Worm (Caenorhabditis elegans) whole organism, dauer: ENCODE data around the gene degt-1.

Experiments
- unc-62 ChIP-seq: sonication (generic microtip); optimal IDR thresholded peaks from 2 replicates; lab custom pipeline; 2017; ENCODE audit warnings: missing biosample characterization, missing genetic modification reagents, missing genetic modification characterization

Gene degt-1

DNA sequence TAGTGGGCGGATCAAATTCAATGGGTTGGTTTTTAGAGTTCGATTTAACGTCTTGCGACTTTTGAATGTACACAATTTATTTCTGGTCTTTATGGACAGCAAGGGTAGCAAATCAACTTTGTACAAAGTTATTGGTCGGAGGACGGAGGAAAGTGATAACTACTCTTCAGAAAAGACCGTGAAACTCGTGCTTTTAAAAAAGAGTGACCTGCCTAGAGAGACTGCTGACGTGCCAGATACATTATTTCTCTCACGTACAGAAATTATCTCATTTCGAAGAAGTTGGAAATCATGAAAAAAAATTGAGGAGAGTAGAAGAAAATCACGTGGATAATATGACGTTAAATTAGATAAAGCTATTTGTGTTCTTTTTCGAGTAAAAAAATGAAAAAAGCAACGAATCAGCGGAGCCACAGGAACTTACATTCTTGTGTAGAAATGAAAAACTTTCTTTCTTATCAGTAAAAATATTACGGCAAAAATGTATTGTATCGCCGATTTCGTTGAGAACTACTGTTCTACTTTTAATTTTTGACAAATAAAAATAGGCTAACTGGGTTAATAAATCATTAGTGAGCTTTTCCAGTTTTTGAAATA lies 3.9 kb upstream of the degt-1 start, which contains the start of gene ppm-1.A:
Gene ppm-1.A (minus strand): TSS at position 294 of the 597 bp plus-strand sequence.
- TF ChIP-seq unc-62 = no peak

DNA sequence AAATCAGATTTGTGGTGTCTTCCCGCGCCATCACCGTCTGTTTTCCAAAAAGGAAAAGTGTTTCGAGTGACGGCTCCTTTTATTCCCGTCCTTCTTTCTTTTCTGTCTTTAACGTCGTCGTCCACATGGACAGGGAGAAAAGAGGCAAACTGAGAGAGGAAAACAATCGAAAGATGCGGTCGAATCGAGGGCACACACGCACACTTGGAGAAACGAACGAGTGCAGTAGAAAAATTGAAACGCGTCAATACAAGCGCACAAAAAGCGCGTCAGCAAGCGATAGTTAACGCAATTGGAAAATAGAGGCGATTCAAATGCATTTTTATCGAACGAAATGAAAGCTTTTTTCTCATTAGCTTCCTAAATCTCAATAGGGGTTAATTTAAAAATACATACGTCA lies 3.3 kb upstream of the degt-1 start:
- no peak for TF ChIP-seq unc-62

DNA sequence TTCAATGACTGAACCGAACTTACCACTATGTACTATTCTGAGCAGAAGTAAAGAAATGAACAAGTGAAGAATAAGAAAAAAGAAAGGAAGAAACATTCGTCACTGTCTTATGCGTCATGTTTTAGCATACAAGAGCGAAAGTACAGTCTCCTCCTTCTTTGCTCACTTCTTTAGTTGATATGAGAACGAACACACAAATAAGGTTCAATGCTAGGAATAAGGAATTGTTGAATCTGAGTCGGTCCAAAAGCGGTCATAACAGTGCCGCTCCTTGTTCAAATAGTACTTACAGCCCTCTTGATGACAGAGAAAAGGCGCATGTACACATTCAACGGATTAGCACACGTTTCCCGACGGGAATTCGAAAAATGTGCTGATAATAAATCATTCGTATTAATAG lies 1.0 kb upstream of the degt-1 start, which contains the start of gene F25D1.8:
Gene F25D1.8 (plus strand): TSS at position 301 of the 400 bp plus-strand sequence.
- TF ChIP-seq unc-62 = no peak

DNA sequence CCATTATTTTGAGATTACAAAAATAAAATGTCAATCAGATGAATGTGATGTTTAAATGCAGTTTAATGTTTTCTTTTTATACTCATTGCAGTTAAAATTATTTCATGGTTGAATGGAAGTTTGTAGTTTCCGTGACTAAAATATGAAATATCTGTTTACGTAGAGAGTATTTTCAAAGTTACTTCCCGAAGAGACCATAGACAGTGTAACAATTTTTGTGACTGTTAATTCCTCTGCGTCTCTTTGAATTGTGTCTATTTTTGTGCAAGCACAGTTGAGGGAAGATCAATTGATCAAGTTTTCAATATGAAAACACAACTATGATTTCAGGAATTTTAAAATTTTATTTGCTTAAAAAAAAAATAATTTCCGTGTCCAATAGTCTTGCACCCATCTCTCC lies 6.6 kb downstream of the degt-1 start, which contains the start of gene F25D1.5:
Gene F25D1.5 (minus strand): TSS at position 35 of the 400 bp plus-strand sequence.
- TF ChIP-seq unc-62 = no peak

DNA sequence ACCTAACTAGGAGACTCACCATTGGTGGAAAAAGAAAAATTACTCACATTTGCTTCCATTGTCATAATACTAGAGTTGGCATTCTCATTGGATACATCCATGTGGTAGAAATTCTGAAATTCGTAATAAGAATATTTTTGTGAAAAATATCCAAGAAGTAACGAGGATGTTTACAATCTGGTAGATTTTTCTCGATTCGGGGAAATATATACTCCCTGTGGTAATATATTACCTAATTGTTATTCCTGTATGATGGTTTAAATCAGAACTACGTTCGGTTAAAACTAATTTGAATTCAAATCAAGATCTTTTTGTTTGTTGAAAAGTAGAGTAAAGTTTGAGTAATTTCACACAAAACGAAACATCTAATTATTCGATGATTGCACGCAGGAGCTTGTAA lies 8.9 kb downstream of the degt-1 start, which contains the start of gene srd-34:
Gene srd-34 (minus strand): TSS at position 101 of the 400 bp plus-strand sequence.
- no peak for TF ChIP-seq unc-62

DNA sequence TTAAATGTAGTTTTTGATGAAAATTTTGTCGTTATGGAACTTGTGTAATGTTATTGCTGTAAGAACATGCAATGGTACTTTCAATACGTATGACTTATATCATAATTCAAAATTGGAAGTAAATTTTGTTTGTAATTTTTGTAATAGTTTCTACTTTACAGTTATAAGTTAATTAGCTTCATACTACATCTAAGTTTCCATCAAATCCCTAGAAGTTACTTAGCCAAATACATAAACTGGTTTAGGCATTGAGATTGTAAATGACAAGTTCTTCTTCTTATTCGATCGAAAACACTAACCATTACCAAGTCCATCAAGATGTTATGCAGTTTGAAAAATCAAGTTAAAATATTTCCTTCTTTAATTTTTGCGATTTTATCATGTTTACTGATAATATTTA lies 9.6 kb downstream of the degt-1 start, which contains the start of gene F32G8.2:
Gene F32G8.2 (plus strand): TSS at position 301 of the 400 bp plus-strand sequence.
- TF ChIP-seq unc-62 = no peak

DNA sequence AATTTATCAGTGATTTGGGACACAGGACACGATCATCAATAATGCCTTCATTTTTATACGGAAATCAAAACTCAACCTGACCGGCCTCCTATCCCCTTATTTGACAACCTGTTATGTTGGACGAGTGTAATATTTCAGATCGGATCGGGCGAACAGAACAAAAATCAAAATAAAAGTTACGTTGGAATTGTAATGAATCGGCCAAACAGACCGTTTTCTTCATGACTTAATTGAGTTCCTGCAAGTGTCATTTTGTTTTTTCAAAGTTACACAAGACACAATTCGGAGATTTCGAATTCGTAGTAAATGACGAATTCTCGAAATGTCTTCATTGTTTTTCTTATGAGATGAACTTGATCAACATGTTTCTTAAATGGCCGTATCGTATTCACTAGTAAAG lies 15.1 kb downstream of the degt-1 start, which contains the start of gene F32G8.3:
Gene F32G8.3 (minus strand): TSS at position 101 of the 400 bp plus-strand sequence.
- no peak for TF ChIP-seq unc-62

DNA sequence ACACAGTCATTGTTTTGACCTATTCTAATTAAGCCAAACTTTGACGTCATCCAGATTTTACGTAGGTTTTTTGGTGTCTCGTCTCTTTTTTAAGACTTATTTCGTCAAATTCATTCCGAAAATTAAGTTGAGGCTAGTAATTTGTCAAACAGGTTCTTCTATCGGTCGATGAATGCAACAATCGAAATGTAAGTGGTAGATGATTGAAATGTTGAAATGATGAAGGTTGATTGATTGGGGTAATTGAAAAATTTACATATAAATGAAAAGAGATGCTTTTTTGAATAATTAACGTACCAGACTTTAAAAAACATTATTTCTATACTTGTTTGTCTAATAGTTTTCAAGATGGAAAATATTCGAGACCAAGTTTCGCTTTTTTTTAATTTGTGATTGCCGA lies 16.2 kb downstream of the degt-1 start:
- no peak for TF ChIP-seq unc-62

DNA sequence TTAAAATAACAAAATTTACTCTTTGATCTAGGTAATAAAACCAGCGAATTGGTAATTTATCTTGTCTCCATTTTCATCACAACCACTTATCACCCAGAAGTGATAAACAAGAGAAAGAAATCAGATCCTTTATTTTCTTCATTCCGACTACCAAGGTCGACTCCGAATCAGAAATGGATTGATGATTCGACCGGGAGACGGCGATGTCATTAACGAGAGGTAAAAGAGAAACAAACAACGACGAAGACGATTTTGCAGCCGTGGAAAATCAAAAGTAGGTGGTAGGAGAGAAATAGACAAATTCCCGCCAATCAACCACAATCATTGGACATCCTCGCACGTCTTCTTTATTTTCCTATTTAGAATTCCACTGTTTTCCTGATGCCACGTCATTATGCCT lies 17.0 kb downstream of the degt-1 start:
- no peak for TF ChIP-seq unc-62

DNA sequence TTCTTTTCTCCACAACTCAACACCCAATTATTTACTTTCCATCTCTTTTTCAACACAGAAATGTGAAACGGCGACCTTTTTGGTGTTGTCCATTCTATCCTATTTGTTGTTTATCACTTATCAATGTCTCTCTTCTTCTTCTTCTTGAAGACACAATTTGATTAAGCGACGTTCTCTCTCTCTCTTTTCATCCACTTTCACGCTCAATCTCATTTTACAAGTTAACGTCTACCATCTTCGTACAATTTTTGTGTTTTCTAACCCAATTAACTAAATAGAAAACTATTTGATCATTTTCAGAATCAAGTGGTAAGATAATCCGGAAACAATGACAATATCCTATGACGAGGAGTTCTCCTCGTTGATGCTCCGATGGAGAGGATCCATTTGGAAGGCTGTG lies 17.6 kb downstream of the degt-1 start, which contains the start of gene best-14:
Gene best-14 (plus strand): TSS at position 301 of the 400 bp plus-strand sequence.
- TF ChIP-seq unc-62 = no peak

DNA sequence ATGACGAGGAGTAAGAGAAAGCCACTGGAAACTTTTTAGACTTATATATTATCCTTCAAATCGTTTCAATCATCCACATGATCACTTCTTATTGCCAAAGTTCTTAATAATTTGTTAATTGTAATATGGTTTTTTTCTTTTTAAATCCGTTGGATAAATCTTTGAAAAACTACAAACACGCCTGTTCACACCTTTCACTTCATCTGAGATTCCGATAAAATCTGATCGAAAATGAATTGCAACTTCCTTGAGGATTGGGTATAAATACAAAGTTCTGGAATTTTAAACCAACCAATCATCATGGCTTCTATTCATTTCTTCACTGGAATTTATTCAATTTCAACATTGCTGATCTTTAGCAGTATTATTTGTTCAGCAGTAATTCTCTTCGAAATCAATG lies 20.5 kb downstream of the degt-1 start, which contains the start of gene col-152:
Gene col-152 (plus strand): TSS at position 301 of the 400 bp plus-strand sequence.
- TF ChIP-seq unc-62 = no peak

DNA sequence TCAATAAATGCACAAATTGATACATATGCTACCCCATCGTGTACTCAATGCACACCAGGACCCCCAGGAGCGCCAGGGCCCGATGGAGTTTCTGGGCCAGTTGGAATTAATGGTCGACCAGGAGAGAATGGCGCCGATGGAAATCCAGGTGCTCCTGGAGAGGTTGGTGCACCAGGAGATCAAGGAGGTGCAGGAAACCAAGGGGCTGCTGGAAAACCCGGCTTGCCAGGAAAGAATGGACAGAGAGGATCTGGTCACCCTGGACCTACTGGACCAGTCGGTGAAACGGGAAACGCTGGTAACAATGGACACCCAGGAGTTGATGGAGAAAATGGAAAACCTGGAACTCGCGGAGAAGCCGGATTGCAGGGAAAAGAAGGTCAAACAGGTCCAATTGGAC lies 21.5 kb downstream of the degt-1 start:
- no peak for TF ChIP-seq unc-62

DNA sequence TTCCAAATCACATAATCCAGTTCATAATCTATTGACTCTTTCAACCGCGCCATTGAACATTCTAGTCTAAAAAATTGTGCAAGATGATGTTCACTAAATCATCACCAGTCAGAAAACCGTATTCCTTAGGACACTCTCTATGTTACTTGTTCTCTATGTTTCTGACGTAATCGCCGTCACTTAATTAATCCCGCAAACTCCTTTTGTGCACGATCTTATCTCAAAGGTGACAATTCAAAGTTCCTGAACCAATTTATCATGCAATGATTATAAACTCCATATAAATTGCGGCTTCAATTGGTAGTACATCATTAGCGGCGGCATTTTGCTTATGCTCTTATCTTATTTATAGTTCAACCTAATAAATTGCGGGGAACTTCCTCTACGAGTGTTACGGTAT lies 22.7 kb downstream of the degt-1 start:
- TF ChIP-seq unc-62 = no peak

DNA sequence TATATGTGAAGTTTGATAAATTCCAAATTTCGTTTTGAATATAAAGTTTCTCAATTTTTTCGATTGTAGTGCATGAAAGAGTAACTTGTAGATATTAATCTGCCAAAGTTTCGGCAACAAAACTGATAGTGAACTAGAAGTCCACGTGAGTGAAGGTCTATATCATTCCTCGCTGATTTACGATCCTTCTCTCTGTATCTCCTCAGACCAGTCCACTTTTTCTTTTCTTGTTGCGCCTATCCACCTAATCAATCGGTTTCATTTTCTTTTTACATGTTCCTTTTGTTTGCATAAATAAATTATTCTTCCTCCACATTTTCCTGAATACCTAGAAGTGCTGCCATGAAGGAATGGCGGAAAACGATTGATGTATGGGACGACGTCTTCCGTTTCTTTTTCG lies 24.0 kb downstream of the degt-1 start:
- no peak for TF ChIP-seq unc-62

DNA sequence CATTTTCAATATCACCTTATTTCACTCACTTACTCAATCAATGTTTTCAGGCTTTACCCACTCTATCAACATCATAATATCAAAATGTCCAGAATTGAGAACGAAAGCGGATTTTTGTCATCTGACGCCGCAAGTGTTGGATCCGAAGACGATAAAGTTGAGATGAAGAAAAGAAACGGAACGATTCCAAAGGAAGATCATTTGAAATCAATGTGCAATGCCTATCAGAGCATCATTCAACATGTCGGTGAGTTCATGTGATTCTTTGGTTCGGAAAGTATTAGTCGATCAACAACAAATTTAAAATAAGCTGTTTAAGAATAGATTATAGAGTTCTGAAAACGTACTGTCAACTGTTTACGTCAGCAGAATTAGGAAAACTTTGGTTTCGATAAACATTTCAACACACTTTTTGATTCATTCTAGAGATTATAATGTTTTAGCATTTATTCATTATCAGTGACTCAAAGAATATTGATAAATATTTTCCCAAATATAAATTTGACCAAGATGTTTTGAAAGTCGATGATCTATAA lies 24.8 kb downstream of the degt-1 start, which contains the start of gene cat-4:
Gene cat-4 (plus strand): TSS at position 51 of the 536 bp plus-strand sequence.
- TF ChIP-seq unc-62 = no peak

DNA sequence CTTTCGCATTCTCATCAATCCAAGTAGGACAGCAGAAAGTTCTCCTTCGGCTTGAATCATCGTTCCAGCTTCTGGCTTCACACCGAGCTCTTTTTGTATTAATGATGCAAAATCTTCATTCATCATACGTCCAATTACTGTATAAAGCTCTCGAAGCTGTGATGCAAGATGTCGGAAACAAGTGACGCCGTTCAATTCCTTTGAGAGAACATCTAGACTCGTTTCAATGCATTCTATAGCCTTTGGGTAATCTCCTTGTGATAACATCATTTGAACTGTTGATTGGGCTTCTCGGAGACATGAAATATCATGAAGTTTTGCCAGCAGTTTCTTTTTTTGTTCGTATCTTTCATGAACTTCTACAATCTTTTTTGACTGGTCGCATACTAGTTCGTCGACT lies 28.4 kb downstream of the degt-1 start:
- no peak for TF ChIP-seq unc-62

DNA sequence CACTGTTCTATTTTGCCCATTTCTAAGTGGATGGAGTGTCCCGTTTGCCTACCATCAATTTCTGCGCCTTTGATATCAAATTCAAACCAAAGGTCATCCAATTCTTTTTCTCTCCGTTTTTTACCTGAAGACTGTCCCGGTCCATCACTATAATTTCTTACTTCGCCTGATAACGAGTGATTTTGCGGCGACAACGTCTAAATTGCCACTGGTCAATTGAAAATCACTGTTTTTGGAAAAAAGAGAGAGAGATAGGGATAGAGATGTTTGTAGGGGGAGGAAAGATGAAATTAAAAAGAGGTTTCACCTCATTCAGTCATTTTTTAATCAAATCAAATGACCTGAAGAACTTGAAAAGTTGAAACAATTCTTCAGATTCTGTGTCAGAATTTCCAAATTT lies 31.4 kb downstream of the degt-1 start:
- TF ChIP-seq unc-62 = no peak

DNA sequence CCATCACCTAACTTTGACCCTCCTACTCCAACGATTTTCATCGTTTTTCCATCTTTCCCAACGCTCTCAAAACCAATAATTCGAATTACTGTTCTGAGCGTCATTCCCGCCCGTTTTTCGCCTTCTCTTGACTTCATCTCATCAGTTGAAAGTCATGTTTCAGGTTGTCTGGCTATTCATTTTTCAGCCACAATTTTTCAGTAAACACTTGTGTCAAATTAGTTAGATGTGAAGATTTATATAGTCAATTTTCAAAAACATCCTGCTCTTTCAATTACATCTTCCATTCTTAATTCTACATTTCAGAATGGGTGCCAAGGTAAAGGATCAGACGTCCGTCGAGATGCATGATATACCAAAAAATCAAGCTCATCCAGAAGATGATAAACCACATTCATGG lies 32.5 kb downstream of the degt-1 start, which contains the start of gene del-6:
Gene del-6 (plus strand): TSS at position 301 of the 400 bp plus-strand sequence.
- TF ChIP-seq unc-62 = no peak
